Fruit fly (Drosophila melanogaster) whole organism, embryonic: ENCODE data around the gene CG13081.

Experiments used
- CG10366 ChIP-seq: fragments of 200-800 bp; sonication (Bioruptor generic); IDR thresholded peaks from 2 replicates; pipeline ENCODE4 v1.3.6; 2022; ENCODE audit warnings: missing biosample characterization, missing genetic modification characterization
- CG12299 ChIP-seq: fragments of 200-800 bp; sonication (Bioruptor generic); optimal IDR thresholded peaks from 2 replicates; lab custom pipeline; 2018; ENCODE audit warnings: missing biosample characterization, mild to moderate bottlenecking, missing genetic modification characterization
- CG15514 ChIP-seq: fragments of 200-800 bp; sonication (Bioruptor generic); optimal IDR thresholded peaks from 3 replicates; lab custom pipeline; 2017; ENCODE audit warnings: missing biosample characterization, missing genetic modification characterization, mild to moderate bottlenecking, moderate library complexity, missing genetic modification reagents
- CG1602 ChIP-seq: fragments of 200-800 bp; sonication (Bioruptor generic); optimal IDR thresholded peaks from 3 replicates; lab custom pipeline; 2016; ENCODE audit warnings: missing biosample characterization, missing genetic modification characterization
- CG16813 ChIP-seq: fragments of 200-800 bp; sonication (Bioruptor generic); IDR thresholded peaks from 3 replicates; pipeline ENCODE4 v1.3.6; 2022; ENCODE audit warnings: missing biosample characterization, missing genetic modification characterization; ENCODE audit not compliant: partially characterized antibody
- CG3065 ChIP-seq: fragments of 200-800 bp; sonication (Bioruptor generic); optimal IDR thresholded peaks from 2 replicates; lab custom pipeline; 2016; ENCODE audit warnings: missing biosample characterization, missing genetic modification characterization
- CG32767 ChIP-seq: fragments of 200-800 bp; sonication (Bioruptor generic); IDR thresholded peaks from 2 replicates; pipeline ENCODE4 v1.3.6; 2022; ENCODE audit warnings: missing biosample characterization, missing genetic modification characterization
- CG3838 ChIP-seq: fragments of 200-800 bp; sonication (Bioruptor generic); optimal IDR thresholded peaks from 3 replicates; lab custom pipeline; 2016; ENCODE audit warnings: missing biosample characterization, missing genetic modification characterization
- CG4282 ChIP-seq: fragments of 200-800 bp; sonication (Bioruptor generic); optimal IDR thresholded peaks from 2 replicates; lab custom pipeline; 2016; ENCODE audit warnings: missing biosample characterization, missing genetic modification characterization
- CG4424 ChIP-seq: fragments of 200-800 bp; sonication (Bioruptor generic); optimal IDR thresholded peaks from 3 replicates; lab custom pipeline; 2016; ENCODE audit warnings: missing biosample characterization, missing genetic modification characterization
- CG4820 ChIP-seq: fragments of 200-800 bp; sonication (Bioruptor generic); optimal IDR thresholded peaks from 3 replicates; lab custom pipeline; 2016; ENCODE audit warnings: missing biosample characterization, missing genetic modification characterization
- CG5180 ChIP-seq: fragments of 200-800 bp; sonication (Bioruptor generic); optimal IDR thresholded peaks from 3 replicates; lab custom pipeline; 2017; ENCODE audit warnings: missing biosample characterization, missing genetic modification characterization, mild to moderate bottlenecking, moderate library complexity, missing genetic modification reagents
- CG6272 ChIP-seq: fragments of 200-800 bp; sonication (Bioruptor generic); IDR thresholded peaks from 2 replicates; pipeline ENCODE4 v1.3.6; 2022; ENCODE audit warnings: missing biosample characterization, missing genetic modification characterization
- CG6813 ChIP-seq: fragments of 200-800 bp; sonication (Bioruptor generic); optimal IDR thresholded peaks from 2 replicates; lab custom pipeline; 2017; ENCODE audit warnings: missing biosample characterization, missing genetic modification characterization, mild to moderate bottlenecking, moderate library complexity, missing genetic modification reagents
- CG7987 ChIP-seq: fragments of 200-800 bp; sonication (Bioruptor generic); optimal IDR thresholded peaks from 2 replicates; lab custom pipeline; 2018; ENCODE audit warnings: missing biosample characterization, mild to moderate bottlenecking, missing genetic modification characterization, moderate library complexity
- CG9797 ChIP-seq: fragments of 200-800 bp; sonication (Bioruptor generic); optimal IDR thresholded peaks from 3 replicates; lab custom pipeline; 2018; ENCODE audit warnings: missing biosample characterization, mild to moderate bottlenecking, missing genetic modification characterization
- CHES-1-like ChIP-seq: fragments of 200-800 bp; sonication (Bioruptor generic); optimal IDR thresholded peaks from 2 replicates; lab custom pipeline; 2016; ENCODE audit warnings: missing biosample characterization, missing genetic modification characterization
- CoRest ChIP-seq: fragments of 200-800 bp; sonication (Bioruptor generic); optimal IDR thresholded peaks from 3 replicates; lab custom pipeline; 2018; ENCODE audit warnings: missing biosample characterization, mild to moderate bottlenecking, missing genetic modification characterization, moderate library complexity
- D19A ChIP-seq: fragments of 200-800 bp; optimal IDR thresholded peaks from 3 replicates; lab custom pipeline; 2019; ENCODE audit warnings: missing biosample characterization, mild to moderate bottlenecking, missing genetic modification characterization, moderate library complexity
- Dip3 ChIP-seq: fragments of 200-800 bp; sonication (Bioruptor generic); optimal IDR thresholded peaks from 3 replicates; lab custom pipeline; 2016; ENCODE audit warnings: missing biosample characterization, missing genetic modification characterization
- Eip74EF ChIP-seq, 2 experiments: fragments of 200-800 bp in 1 of 2; fragments of >200 bp in 1 of 2; sonication (Bioruptor generic) in 1 of 2; optimal IDR thresholded peaks; 2 replicates each; lab custom pipeline; 2017 to 2019; ENCODE audit warnings: missing biosample characterization in 2 of 2, missing genetic modification characterization in 2 of 2, mild to moderate bottlenecking in 1 of 2, moderate library complexity in 1 of 2
- HLHmδ ChIP-seq: fragments of 200-800 bp; sonication (Bioruptor generic); optimal IDR thresholded peaks from 2 replicates; lab custom pipeline; 2018; ENCODE audit warnings: missing biosample characterization, mild to moderate bottlenecking, missing genetic modification characterization, moderate library complexity
- Lhr ChIP-seq: fragments of 200-800 bp; sonication (Bioruptor generic); optimal IDR thresholded peaks from 3 replicates; lab custom pipeline; 2017; ENCODE audit warnings: mild to moderate bottlenecking, missing biosample characterization, missing genetic modification reagents, missing genetic modification characterization
- Lim3 ChIP-seq: fragments of 200-800 bp; sonication (Bioruptor generic); IDR thresholded peaks from 2 replicates; pipeline ENCODE4 v1.3.6; 2022; ENCODE audit warnings: missing biosample characterization, missing genetic modification characterization
- NFAT ChIP-seq: fragments of 200-800 bp; sonication (Bioruptor generic); IDR thresholded peaks from 2 replicates; pipeline ENCODE4 v1.3.6; 2022; ENCODE audit warnings: missing biosample characterization, missing genetic modification characterization
- Nf-YC ChIP-seq: fragments of 200-800 bp; optimal IDR thresholded peaks from 3 replicates; lab custom pipeline; 2019; ENCODE audit warnings: missing biosample characterization, mild to moderate bottlenecking, missing genetic modification characterization, moderate library complexity
- Pdp1 ChIP-seq, 2 experiments: fragments of 200-800 bp; sonication (Bioruptor generic); optimal IDR thresholded peaks; 3 replicates each; lab custom pipeline; 2016; ENCODE audit warnings: missing biosample characterization in 2 of 2, missing genetic modification characterization in 2 of 2, mild to moderate bottlenecking in 1 of 2, moderate library complexity in 1 of 2
- Ravus ChIP-seq: fragments of 200-800 bp; sonication (Bioruptor generic); IDR thresholded peaks from 2 replicates; pipeline ENCODE4 v1.3.6; 2022; ENCODE audit warnings: missing biosample characterization, missing genetic modification characterization
- Ssrp ChIP-seq: fragments of 200-800 bp; sonication (Bioruptor generic); optimal IDR thresholded peaks from 2 replicates; lab custom pipeline; 2018; ENCODE audit warnings: missing biosample characterization, mild to moderate bottlenecking, missing genetic modification characterization, moderate library complexity
- TFAM ChIP-seq: fragments of 200-800 bp; sonication (Bioruptor generic); optimal IDR thresholded peaks from 2 replicates; lab custom pipeline; 2017; ENCODE audit warnings: missing biosample characterization, missing genetic modification characterization, inconsistent platforms
- Xbp1 ChIP-seq: fragments of 200-800 bp; sonication (Bioruptor generic); optimal IDR thresholded peaks from 3 replicates; lab custom pipeline; 2016; ENCODE audit warnings: missing biosample characterization, mild to moderate bottlenecking, missing genetic modification characterization
- ap ChIP-seq: fragments of 200-800 bp; sonication (Bioruptor generic); IDR thresholded peaks from 2 replicates; pipeline ENCODE4 v1.3.6; 2022; ENCODE audit warnings: missing biosample characterization, missing genetic modification characterization
- az2 ChIP-seq: fragments of 200-800 bp; sonication (Bioruptor generic); optimal IDR thresholded peaks from 3 replicates; lab custom pipeline; 2016; ENCODE audit warnings: missing biosample characterization, missing genetic modification characterization
- cas ChIP-seq: fragments of 200-800 bp; sonication (Bioruptor generic); IDR thresholded peaks from 2 replicates; pipeline ENCODE4 v1.3.6; 2022; ENCODE audit warnings: missing biosample characterization, missing genetic modification characterization
- corto ChIP-seq: fragments of 200-800 bp; sonication (Bioruptor generic); optimal IDR thresholded peaks from 2 replicates; lab custom pipeline; 2016; ENCODE audit warnings: missing biosample characterization, mild to moderate bottlenecking, missing genetic modification characterization, moderate library complexity
- gem ChIP-seq: fragments of 200-800 bp; sonication (Bioruptor generic); optimal IDR thresholded peaks from 2 replicates; lab custom pipeline; 2019; ENCODE audit warnings: missing biosample characterization, mild to moderate bottlenecking, missing genetic modification characterization, moderate library complexity
- lbe ChIP-seq: fragments of 200-800 bp; sonication (Bioruptor generic); optimal IDR thresholded peaks from 2 replicates; lab custom pipeline; 2016; ENCODE audit warnings: missing biosample characterization, mild to moderate bottlenecking, missing genetic modification characterization
- lola ChIP-seq, 3 experiments: fragments of >200 bp in 2 of 3; fragments of 200-800 bp in 1 of 3; sonication (Bioruptor generic) in 1 of 3; optimal IDR thresholded peaks; 2 replicates each; lab custom pipeline; 2017 to 2019; ENCODE audit warnings: missing biosample characterization in 3 of 3, missing genetic modification characterization in 3 of 3, mild to moderate bottlenecking in 1 of 3, moderate library complexity in 1 of 3
- maf-S ChIP-seq: fragments of 200-800 bp; sonication (Bioruptor generic); optimal IDR thresholded peaks from 2 replicates; lab custom pipeline; 2016; ENCODE audit warnings: missing biosample characterization, missing genetic modification characterization
- phol ChIP-seq: fragments of 200-800 bp; sonication (Bioruptor generic); optimal IDR thresholded peaks from 3 replicates; lab custom pipeline; 2018; ENCODE audit warnings: missing biosample characterization, mild to moderate bottlenecking, missing genetic modification characterization, moderate library complexity
- sc ChIP-seq, 3 experiments: fragments of >200 bp in 2 of 3; fragments of 200-800 bp in 1 of 3; sonication (Bioruptor generic) in 1 of 3; optimal IDR thresholded peaks; 2 replicates in 2 of 3; 3 replicates in 1 of 3; lab custom pipeline; 2017; ENCODE audit warnings: mild to moderate bottlenecking in 1 of 3, missing biosample characterization in 1 of 3, missing genetic modification characterization in 1 of 3, missing genetic modification reagents in 1 of 3
- schlank ChIP-seq: fragments of 200-800 bp; sonication (Bioruptor generic); optimal IDR thresholded peaks from 2 replicates; lab custom pipeline; 2018; ENCODE audit warnings: missing biosample characterization, mild to moderate bottlenecking, missing genetic modification characterization
- sens ChIP-seq: fragments of 200-800 bp; sonication (Bioruptor generic); peaks from one replicate; lab custom pipeline; 2016; ENCODE audit warnings: missing biosample characterization, missing genetic modification characterization
- tgo ChIP-seq: fragments of 200-800 bp; sonication (Bioruptor generic); IDR thresholded peaks from 3 replicates; pipeline ENCODE4 v1.3.6; 2022; ENCODE audit warnings: missing biosample characterization, missing genetic modification characterization
- tin ChIP-seq: fragments of 200-800 bp; sonication (Bioruptor generic); optimal IDR thresholded peaks from 3 replicates; lab custom pipeline; 2016; ENCODE audit warnings: missing biosample characterization, missing genetic modification characterization
- ttk ChIP-seq: fragments of 200-800 bp; sonication (Bioruptor generic); IDR thresholded peaks from 2 replicates; pipeline ENCODE4 v2.1.2; 2022; ENCODE audit warnings: missing biosample characterization, missing genetic modification characterization
- tup ChIP-seq: fragments of 200-800 bp; sonication (Bioruptor generic); optimal IDR thresholded peaks from 2 replicates; lab custom pipeline; 2016; ENCODE audit warnings: missing biosample characterization, mild to moderate bottlenecking, missing genetic modification characterization, moderate library complexity

The CG13081 gene

DNA sequence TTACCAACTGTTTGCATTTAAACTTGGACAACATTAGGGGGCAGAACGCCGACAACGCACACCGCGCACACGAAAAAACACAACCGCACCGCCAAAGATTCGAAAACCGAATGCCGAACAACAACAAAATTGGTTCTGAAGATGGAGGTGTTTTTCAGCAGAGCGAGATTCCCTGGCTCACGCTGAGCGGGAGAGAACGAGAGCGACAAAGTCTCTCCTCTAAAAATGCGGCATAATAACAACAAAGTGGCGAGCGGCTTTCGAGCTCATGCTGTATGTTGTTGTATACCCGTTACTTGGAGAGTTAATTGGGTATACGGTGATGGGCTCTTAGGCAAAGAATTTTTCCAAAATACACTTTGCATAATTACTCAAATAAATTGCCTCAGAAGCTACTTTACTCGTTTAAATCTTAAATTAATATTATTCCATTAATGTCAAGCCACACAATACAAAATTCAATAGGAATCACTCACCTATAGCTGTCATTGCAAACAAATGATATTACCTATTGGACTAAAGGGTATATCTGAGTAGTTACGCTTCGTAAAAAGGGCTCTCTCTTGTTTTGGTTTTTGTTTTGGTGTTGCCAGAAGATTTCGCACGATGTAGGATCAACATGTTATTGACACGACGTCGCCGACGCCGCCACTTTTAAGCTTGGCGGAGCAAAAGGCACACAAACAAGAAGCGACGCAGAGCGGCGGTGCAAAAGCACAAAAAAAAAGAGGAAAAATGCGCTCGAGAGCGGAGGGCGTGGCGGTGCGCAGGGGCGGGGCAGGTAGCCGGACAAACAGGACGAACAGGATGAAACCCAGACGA lies 32.3 kb downstream of the CG13081 start (continued):
- TF ChIP-seq Xbp1 (GFP tag; lab: Kevin White, UChicago) (peak; percentile 61), phol (tag; lab: Kevin White, UChicago) (peak; percentile 62), tup (GFP tag; lab: Kevin White, UChicago) (peak; percentile 20), CG4820 (GFP tag; lab: Kevin White, UChicago) (peak; percentile 24), schlank (tag; lab: Kevin White, UChicago) (peak; percentile 55), CG3838 (GFP tag; lab: Kevin White, UChicago) (no peak), CG16813 (GFP tag; lab: Robert Waterston, UW) (no peak), CG1602 (peak; percentile 49), CG9797 (no peak), maf-S (peak; percentile 17), Dip3 (GFP tag; lab: Kevin White, UChicago) (peak; percentile 60), gem (tag; lab: Kevin White, UChicago) (peak; percentile 78), D19A (peak; percentile 84), Lhr (no peak), CG32767 (GFP tag; lab: Robert Waterston, UW) (peak; percentile 26; the same call in 1 of the 2 replicates), Ssrp (peak; percentile 56), ap (GFP tag; lab: Robert Waterston, UW) (no peak), cas (GFP tag; lab: Robert Waterston, UW) (no peak), CG6813 (GFP tag; lab: Kevin White, UChicago) (peak; percentile 20), corto (GFP tag; lab: Kevin White, UChicago) (peak; percentile 89), TFAM (GFP tag; lab: Kevin White, UChicago) (no peak), CG3065 (GFP tag; lab: Kevin White, UChicago) (no peak), sens (GFP tag; lab: Kevin White, UChicago) (peak; percentile 94), CG5180 (GFP tag; lab: Kevin White, UChicago) (peak; percentile 24), Eip74EF (GFP tag; optimal IDR thresholded peaks at IDR 0.05; lab: Kevin White, UChicago) (peak in 1 of 2 experiments; percentile 66), CG4282 (no peak), CG7987 (GFP tag; lab: Kevin White, UChicago) (no peak), tin (GFP tag; lab: Kevin White, UChicago) (peak; percentile 51), CG6272 (GFP tag; lab: Robert Waterston, UW) (no peak), tgo (GFP tag; lab: Robert Waterston, UW) (peak; percentile 62; the same call in 2 of the 3 replicates), az2 (GFP tag; lab: Kevin White, UChicago) (peak; percentile 59), CG15514 (GFP tag; lab: Kevin White, UChicago) (peak; percentile 66), Nf-YC (tag; lab: Kevin White, UChicago) (peak; percentile 46), Pdp1 (GFP tag; optimal IDR thresholded peaks at IDR 0.05; lab: Kevin White, UChicago) (peak; percentile 58 to 72), lola (GFP tag; optimal IDR thresholded peaks at IDR 0.05; lab: Kevin White, UChicago) (peak in 1 of 3 experiments; percentile 46), lbe (GFP tag; lab: Kevin White, UChicago) (peak; percentile 93), CG12299 (peak; percentile 66), Lim3 (GFP tag; lab: Robert Waterston, UW) (no peak), CHES-1-like (GFP tag; lab: Kevin White, UChicago) (peak; percentile 28), CoRest (tag; lab: Kevin White, UChicago) (peak; percentile 75), ttk (GFP tag; lab: Robert Waterston, UW) (0 out of 2 replicates have a peak, but pooled peaks have one; percentile 6), CG10366 (peak; percentile 52), Ravus (no peak), CG4424 (GFP tag; lab: Kevin White, UChicago) (peak; percentile 42), HLHmδ (GFP tag; lab: Kevin White, UChicago) (peak; percentile 63), NFAT (no peak), sc (optimal IDR thresholded peaks at IDR 0.05; lab: Kevin White, UChicago) (no peak), sc (GFP tag; optimal IDR thresholded peaks at IDR 0.05; lab: Kevin White, UChicago) (no peak)
